Worm (Caenorhabditis elegans) whole organism, L3 larva: Measurements from ENCODE around the gene Y57A10C.9.

Experiments used
- R02D3.7 ChIP-seq: fragments of 150-350 bp; optimal IDR thresholded peaks from 2 replicates; lab custom pipeline; 2014; ENCODE audit warnings: missing biosample characterization, missing genetic modification characterization
- ZK546.5 ChIP-seq: sonication (generic microtip); optimal IDR thresholded peaks from 2 replicates; lab custom pipeline; 2017; ENCODE audit warnings: missing biosample characterization, missing genetic modification characterization
- aly-2 ChIP-seq: fragments of 150-350 bp; optimal IDR thresholded peaks from 2 replicates; lab custom pipeline; 2014; ENCODE audit warnings: missing biosample characterization, missing genetic modification characterization
- ama-1 ChIP-seq: fragments of 150-350 bp; optimal IDR thresholded peaks from 2 replicates; lab custom pipeline; 2018
- ceh-16 ChIP-seq: sonication (generic microtip); optimal IDR thresholded peaks from 2 replicates; lab custom pipeline; 2017; ENCODE audit warnings: missing biosample characterization, missing genetic modification characterization
- ceh-28 ChIP-seq: fragments of 150-350 bp; optimal IDR thresholded peaks from 2 replicates; lab custom pipeline; 2014; ENCODE audit warnings: missing biosample characterization, missing genetic modification reagents, missing genetic modification characterization
- ceh-82 ChIP-seq: fragments of 150-350 bp; optimal IDR thresholded peaks from 2 replicates; lab custom pipeline; 2014; ENCODE audit warnings: missing biosample characterization, missing genetic modification characterization
- daf-12 ChIP-seq: fragments of 150-350 bp; optimal IDR thresholded peaks from 2 replicates; lab custom pipeline; 2014; ENCODE audit warnings: missing biosample characterization, missing genetic modification reagents, missing genetic modification characterization
- elt-2 ChIP-seq: sonication (generic microtip); optimal IDR thresholded peaks from 2 replicates; lab custom pipeline; 2016; ENCODE audit warnings: missing genetic modification reagents, mild to moderate bottlenecking, missing genetic modification characterization, missing compliant biosample characterization
- fkh-10 ChIP-seq: sonication (generic microtip); optimal IDR thresholded peaks from 2 replicates; lab custom pipeline; 2017; ENCODE audit warnings: missing biosample characterization, missing genetic modification reagents, missing genetic modification characterization
- fkh-2 ChIP-seq: fragments of 150-350 bp; optimal IDR thresholded peaks from 2 replicates; lab custom pipeline; 2014; ENCODE audit warnings: missing biosample characterization, missing genetic modification reagents, missing genetic modification characterization
- fos-1 ChIP-seq: fragments of 150-350 bp; optimal IDR thresholded peaks from 2 replicates; lab custom pipeline; 2014; ENCODE audit warnings: missing biosample characterization, missing genetic modification characterization
- hmg-11 ChIP-seq: sonication (generic microtip); optimal IDR thresholded peaks from 2 replicates; lab custom pipeline; 2016; ENCODE audit warnings: missing genetic modification characterization, missing compliant biosample characterization
- jun-1 ChIP-seq: fragments of 150-350 bp; optimal IDR thresholded peaks from 2 replicates; lab custom pipeline; 2014; ENCODE audit warnings: missing biosample characterization, missing genetic modification reagents, missing genetic modification characterization
- lsy-12 ChIP-seq: sonication (generic microtip); optimal IDR thresholded peaks from 2 replicates; lab custom pipeline; 2016; ENCODE audit warnings: mild to moderate bottlenecking, missing genetic modification characterization, missing compliant biosample characterization
- nhr-11 ChIP-seq: fragments of 150-350 bp; optimal IDR thresholded peaks from 2 replicates; lab custom pipeline; 2014; ENCODE audit warnings: missing biosample characterization, missing genetic modification characterization
- nhr-12 ChIP-seq: fragments of 150-350 bp; optimal IDR thresholded peaks from 2 replicates; lab custom pipeline; 2014; ENCODE audit warnings: missing biosample characterization, missing genetic modification characterization
- nhr-23 ChIP-seq: fragments of 150-350 bp; optimal IDR thresholded peaks from 2 replicates; lab custom pipeline; 2014; ENCODE audit warnings: missing biosample characterization, missing genetic modification reagents, missing genetic modification characterization
- nhr-77 ChIP-seq: fragments of 150-350 bp; optimal IDR thresholded peaks from 2 replicates; lab custom pipeline; 2014; ENCODE audit warnings: missing biosample characterization, missing genetic modification characterization
- pha-4 ChIP-seq: fragments of 150-350 bp; optimal IDR thresholded peaks from 2 replicates; lab custom pipeline; 2014; ENCODE audit warnings: missing biosample characterization, missing genetic modification reagents, missing genetic modification characterization
- snpc-4 ChIP-seq: fragments of 150-350 bp; optimal IDR thresholded peaks from 2 replicates; lab custom pipeline; 2014; ENCODE audit warnings: missing biosample characterization, missing genetic modification characterization
- tbx-2 ChIP-seq: sonication (generic microtip); optimal IDR thresholded peaks from 2 replicates; lab custom pipeline; 2016; ENCODE audit warnings: mild to moderate bottlenecking, missing genetic modification characterization, missing compliant biosample characterization
- unc-39 ChIP-seq: sonication (generic microtip); optimal IDR thresholded peaks from 4 replicates; lab custom pipeline; 2017; ENCODE audit warnings: missing biosample characterization, missing genetic modification characterization
- unc-62 ChIP-seq: fragments of 150-350 bp; sonication (generic microtip); optimal IDR thresholded peaks from 4 replicates; lab custom pipeline; 2014; ENCODE audit warnings: missing biosample characterization, missing genetic modification reagents, missing genetic modification characterization
- ztf-11 ChIP-seq: fragments of 150-350 bp; optimal IDR thresholded peaks from 2 replicates; lab custom pipeline; 2014; ENCODE audit warnings: missing biosample characterization, missing genetic modification characterization
- ztf-4 ChIP-seq: fragments of 150-350 bp; optimal IDR thresholded peaks from 2 replicates; lab custom pipeline; 2014; ENCODE audit warnings: missing biosample characterization, missing genetic modification characterization

Gene Y57A10C.9

ce11 chrII:12387487-12387886, 50.9 kb downstream of the Y57A10C.9 start:
- TF ChIP-seq ztf-4 (no peak), nhr-12 (tag; lab: Kevin White, UChicago) (no peak), fos-1 (tag; lab: Kevin White, UChicago) (no peak), lsy-12 (no peak)

ce11 chrII:12386781-12387180, 51.6 kb downstream of the Y57A10C.9 start, which contains the start of gene sre-42:
Gene sre-42, minus strand, starts transcription at chrII:12386881.
- TF ChIP-seq ama-1 (lab: Kevin White, UChicago), result no peak
- TF ChIP-seq aly-2 (tag; lab: Kevin White, UChicago), result no peak
- no peak for TF ChIP-seq ceh-28 (tag; lab: Kevin White, UChicago)
- TF ChIP-seq fkh-2 (tag; lab: Kevin White, UChicago), result no peak
- TF ChIP-seq snpc-4 (tag; lab: Kevin White, UChicago), result no peak
- no peak for TF ChIP-seq tbx-2 (tag; lab: Kevin White, UChicago)
- no peak for TF ChIP-seq pha-4 (tag; lab: Kevin White, UChicago)
- no peak for TF ChIP-seq hmg-11 (tag; lab: Kevin White, UChicago)
- no peak for TF ChIP-seq daf-12
- no peak for TF ChIP-seq ceh-82 (tag; lab: Kevin White, UChicago)
- no peak for TF ChIP-seq nhr-77 (tag; lab: Kevin White, UChicago)
- no peak for TF ChIP-seq unc-62
- TF ChIP-seq lsy-12, result no peak
- no peak for TF ChIP-seq nhr-23 (tag; lab: Kevin White, UChicago)
- TF ChIP-seq nhr-11, result no peak
- no peak for TF ChIP-seq ztf-11
- no peak for TF ChIP-seq ztf-4

ce11 chrII:12385815-12386214, 52.5 kb downstream of the Y57A10C.9 start:
- no peak for TF ChIP-seq unc-62
- TF ChIP-seq ZK546.5 (tag; lab: Kevin White, UChicago), result no peak
- TF ChIP-seq unc-39 (tag; lab: Kevin White, UChicago), result no peak
- no peak for TF ChIP-seq pha-4 (tag; lab: Kevin White, UChicago)
- TF ChIP-seq nhr-12 (tag; lab: Kevin White, UChicago), result no peak
- no peak for TF ChIP-seq ztf-11
- TF ChIP-seq jun-1, result no peak
- TF ChIP-seq ceh-16, result no peak
- no peak for TF ChIP-seq fkh-10 (GFP tag; lab: Kevin White, UChicago)
- no peak for TF ChIP-seq ama-1 (lab: Kevin White, UChicago)
- TF ChIP-seq R02D3.7, result no peak
- no peak for TF ChIP-seq ceh-28 (tag; lab: Kevin White, UChicago)
- TF ChIP-seq elt-2 (tag; lab: Kevin White, UChicago), result no peak
- TF ChIP-seq, all 47 proteins: peak for 0
